Worm (Caenorhabditis elegans) whole organism, midembryonic: ENCODE measurements around the gene flp-14.

Experiments
- T22C8.4 ChIP-seq: fragments of 200-800 bp; sonication (Bioruptor generic); IDR thresholded peaks from 2 replicates; pipeline ENCODE4 v1.3.6; 2022; ENCODE audit warnings: missing genetic modification characterization, missing compliant biosample characterization
- cog-1 ChIP-seq: sonication (generic microtip); optimal IDR thresholded peaks from 2 replicates; lab custom pipeline; 2016; ENCODE audit warnings: missing genetic modification characterization, missing compliant biosample characterization
- flt-1 ChIP-seq: fragments of 200-800 bp; sonication (Bioruptor generic); IDR thresholded peaks from 2 replicates; pipeline ENCODE4 v1.3.6; 2022; ENCODE audit warnings: missing genetic modification characterization, missing compliant biosample characterization
- klf-2 ChIP-seq: fragments of 200-800 bp; sonication (Bioruptor generic); conservative IDR thresholded peaks from 2 replicates; pipeline ENCODE4 v1.3.6; 2022; ENCODE audit warnings: missing genetic modification reagents, missing genetic modification characterization, missing compliant biosample characterization
- med-1 ChIP-seq: sonication (generic microtip); optimal IDR thresholded peaks from 2 replicates; lab custom pipeline; 2017; ENCODE audit warnings: missing genetic modification characterization, mild to moderate bottlenecking, missing compliant biosample characterization, antibody characterized with exemption, missing genetic modification reagents; ENCODE audit not compliant: insufficient read depth
- ref-1 ChIP-seq: fragments of 200-800 bp; sonication (Bioruptor generic); conservative IDR thresholded peaks from 2 replicates; pipeline ENCODE4 v1.3.6; 2022; ENCODE audit warnings: missing genetic modification reagents, missing genetic modification characterization, missing compliant biosample characterization
- tab-1 ChIP-seq: fragments of 200-800 bp; sonication (Bioruptor generic); IDR thresholded peaks from 2 replicates; pipeline ENCODE4 v1.3.6; 2022; ENCODE audit warnings: missing genetic modification characterization, missing compliant biosample characterization
- ztf-23 ChIP-seq: fragments of 200-800 bp; sonication (Bioruptor generic); IDR thresholded peaks from 2 replicates; pipeline ENCODE4 v1.3.6; 2022; ENCODE audit warnings: missing genetic modification reagents, missing genetic modification characterization, missing compliant biosample characterization
- ztf-29 ChIP-seq: fragments of 200-800 bp; sonication (Bioruptor generic); IDR thresholded peaks from 2 replicates; pipeline ENCODE4 v1.3.6; 2022; ENCODE audit warnings: missing genetic modification reagents, missing genetic modification characterization, missing compliant biosample characterization

DNA sequence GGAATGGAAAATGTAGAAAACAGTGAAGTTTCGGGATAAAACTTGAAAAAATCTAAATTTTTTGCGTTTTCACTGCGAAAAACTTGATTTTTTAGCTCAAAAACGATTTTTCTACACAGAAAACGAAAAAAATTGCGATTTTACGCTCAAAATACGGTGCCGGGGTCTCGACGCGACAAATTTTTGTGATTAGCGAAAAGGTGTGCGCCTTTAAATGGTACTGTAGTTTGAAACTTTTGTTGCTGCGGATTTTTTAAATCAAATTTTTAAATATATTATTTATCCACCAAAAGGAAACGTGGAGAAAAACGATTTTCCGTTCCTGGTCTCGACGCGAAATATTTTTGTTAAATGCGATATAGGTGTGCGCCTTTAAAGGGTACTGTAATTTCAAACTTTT lies 3.1 kb upstream of the flp-14 start:
- TF ChIP-seq ztf-23 (GFP tag; lab: Robert Waterston, UW) (no peak), flt-1 (GFP tag; lab: Robert Waterston, UW) (no peak), ztf-29 (GFP tag; lab: Robert Waterston, UW) (no peak), T22C8.4 (GFP tag; lab: Robert Waterston, UW) (no peak), cog-1 (tag; lab: Kevin White, UChicago) (no peak), ref-1 (GFP tag; lab: Robert Waterston, UW) (no peak), tab-1 (GFP tag; lab: Robert Waterston, UW) (no peak), klf-2 (GFP tag; lab: Robert Waterston, UW) (no peak), med-1 (GFP tag; lab: Kevin White, UChicago) (no peak)
